Worm (Caenorhabditis elegans) whole organism, mixed stage, embryonic: ENCODE results near the gene crb-3.

Experiments used
- M03D4.4 ChIP-seq: sonication (generic microtip); optimal IDR thresholded peaks from 2 replicates; lab custom pipeline; 2017; ENCODE audit warnings: mild to moderate bottlenecking, missing genetic modification characterization, missing compliant biosample characterization
- bed-3 ChIP-seq: fragments of 200-800 bp; sonication (Bioruptor generic); optimal IDR thresholded peaks from 3 replicates; lab custom pipeline; 2018; ENCODE audit warnings: mild to moderate bottlenecking, missing genetic modification characterization, moderate library complexity, missing compliant biosample characterization
- blmp-1 ChIP-seq: fragments of 150-350 bp; optimal IDR thresholded peaks from 2 replicates; lab custom pipeline; 2014; ENCODE audit warnings: missing biosample characterization, missing genetic modification characterization
- ceh-39 ChIP-seq: fragments of 150-350 bp; optimal IDR thresholded peaks from 2 replicates; lab custom pipeline; 2014; ENCODE audit warnings: missing biosample characterization, missing genetic modification characterization
- ceh-43 ChIP-seq: fragments of 200-800 bp; sonication (Bioruptor generic); optimal IDR thresholded peaks from 2 replicates; lab custom pipeline; 2018; ENCODE audit warnings: mild to moderate bottlenecking, missing genetic modification characterization, moderate library complexity, missing compliant biosample characterization
- ceh-83 ChIP-seq: fragments of 200-800 bp; sonication (Bioruptor generic); optimal IDR thresholded peaks from 2 replicates; lab custom pipeline; 2018; ENCODE audit warnings: mild to moderate bottlenecking, missing genetic modification characterization, missing compliant biosample characterization
- ces-1 ChIP-seq: fragments of 150-350 bp; optimal IDR thresholded peaks from 2 replicates; lab custom pipeline; 2014; ENCODE audit warnings: missing biosample characterization, missing genetic modification reagents, missing genetic modification characterization
- cnd-1 ChIP-seq: fragments of 200-800 bp; sonication (Bioruptor generic); optimal IDR thresholded peaks from 2 replicates; lab custom pipeline; 2018; ENCODE audit warnings: mild to moderate bottlenecking, missing genetic modification characterization, missing compliant biosample characterization
- drap-1 ChIP-seq: fragments of 200-800 bp; sonication (Bioruptor generic); optimal IDR thresholded peaks from 3 replicates; lab custom pipeline; 2018; ENCODE audit warnings: mild to moderate bottlenecking, missing genetic modification characterization, missing compliant biosample characterization
- elt-1 ChIP-seq: sonication (generic microtip); optimal IDR thresholded peaks from 2 replicates; lab custom pipeline; 2017; ENCODE audit warnings: missing genetic modification characterization, mild to moderate bottlenecking, missing compliant biosample characterization, antibody characterized with exemption, moderate library complexity, borderline replicate concordance; ENCODE audit not compliant: insufficient read depth
- elt-3 ChIP-seq: fragments of 150-350 bp; optimal IDR thresholded peaks from 2 replicates; lab custom pipeline; 2014; ENCODE audit warnings: missing biosample characterization, missing genetic modification characterization
- flh-1 ChIP-seq: fragments of 200-800 bp; sonication (Bioruptor generic); optimal IDR thresholded peaks from 2 replicates; lab custom pipeline; 2018; ENCODE audit warnings: mild to moderate bottlenecking, missing genetic modification characterization, moderate library complexity, missing compliant biosample characterization
- ham-2 ChIP-seq: fragments of 200-800 bp; sonication (Bioruptor generic); optimal IDR thresholded peaks from 2 replicates; lab custom pipeline; 2018; ENCODE audit warnings: mild to moderate bottlenecking, missing genetic modification characterization, missing compliant biosample characterization
- lin-13 ChIP-seq: fragments of 150-350 bp; optimal IDR thresholded peaks from 2 replicates; lab custom pipeline; 2014; ENCODE audit warnings: missing biosample characterization, missing genetic modification characterization
- lin-32 ChIP-seq: fragments of 200-800 bp; sonication (Bioruptor generic); optimal IDR thresholded peaks from 2 replicates; lab custom pipeline; 2018; ENCODE audit warnings: mild to moderate bottlenecking, missing genetic modification characterization, missing compliant biosample characterization
- lsy-2 ChIP-seq: fragments of 150-350 bp; optimal IDR thresholded peaks from 2 replicates; lab custom pipeline; 2014; ENCODE audit warnings: missing biosample characterization, missing genetic modification characterization
- mab-5 ChIP-seq: fragments of 150-350 bp; optimal IDR thresholded peaks from 2 replicates; lab custom pipeline; 2014; ENCODE audit warnings: missing biosample characterization, missing genetic modification characterization
- mep-1 ChIP-seq: fragments of 150-350 bp; optimal IDR thresholded peaks from 2 replicates; lab custom pipeline; 2017; ENCODE audit warnings: missing biosample characterization, missing genetic modification reagents, missing genetic modification characterization, inconsistent platforms
- mls-2 ChIP-seq: sonication (generic microtip); optimal IDR thresholded peaks from 2 replicates; lab custom pipeline; 2016; ENCODE audit warnings: mild to moderate bottlenecking, missing genetic modification characterization, moderate library complexity, missing compliant biosample characterization
- nhr-2 ChIP-seq: fragments of 150-350 bp; optimal IDR thresholded peaks from 2 replicates; lab custom pipeline; 2014; ENCODE audit warnings: missing biosample characterization, missing genetic modification characterization
- nhr-28 ChIP-seq: fragments of 150-350 bp; optimal IDR thresholded peaks from 2 replicates; lab custom pipeline; 2014; ENCODE audit warnings: missing biosample characterization, missing genetic modification characterization
- nhr-76 ChIP-seq: sonication (generic microtip); optimal IDR thresholded peaks from 2 replicates; lab custom pipeline; 2017; ENCODE audit warnings: missing biosample characterization, missing genetic modification characterization
- pha-4 ChIP-seq: fragments of 150-350 bp; optimal IDR thresholded peaks from 2 replicates; lab custom pipeline; 2018; ENCODE audit warnings: missing biosample characterization, missing genetic modification reagents, missing genetic modification characterization
- sem-2 ChIP-seq: fragments of 200-800 bp; sonication (Bioruptor generic); optimal IDR thresholded peaks from 2 replicates; lab custom pipeline; 2018; ENCODE audit warnings: mild to moderate bottlenecking, missing genetic modification characterization, missing compliant biosample characterization
- sptf-1 ChIP-seq: sonication (generic microtip); optimal IDR thresholded peaks from 2 replicates; lab custom pipeline; 2017; ENCODE audit warnings: mild to moderate bottlenecking, missing genetic modification characterization, moderate library complexity, missing compliant biosample characterization
- tbx-8 ChIP-seq: fragments of 200-800 bp; sonication (Bioruptor generic); optimal IDR thresholded peaks from 2 replicates; lab custom pipeline; 2018; ENCODE audit warnings: mild to moderate bottlenecking, missing genetic modification characterization, moderate library complexity, missing compliant biosample characterization
- unc-120 ChIP-seq: sonication (generic microtip); optimal IDR thresholded peaks from 2 replicates; lab custom pipeline; 2017; ENCODE audit warnings: missing genetic modification characterization, missing compliant biosample characterization; ENCODE audit not compliant: poor library complexity, severe bottlenecking
- unc-39 ChIP-seq: fragments of 150-350 bp; optimal IDR thresholded peaks from 2 replicates; lab custom pipeline; 2014; ENCODE audit warnings: missing biosample characterization, missing genetic modification characterization
- unc-62 ChIP-seq: fragments of 150-350 bp; optimal IDR thresholded peaks from 2 replicates; lab custom pipeline; 2014; ENCODE audit warnings: missing biosample characterization, missing genetic modification reagents, missing genetic modification characterization
- zip-8 ChIP-seq: fragments of 150-350 bp; optimal IDR thresholded peaks from 2 replicates; lab custom pipeline; 2014; ENCODE audit warnings: missing biosample characterization, missing genetic modification characterization
- ztf-11 ChIP-seq: fragments of 150-350 bp; optimal IDR thresholded peaks from 2 replicates; lab custom pipeline; 2014; ENCODE audit warnings: missing biosample characterization, missing genetic modification characterization

crb-3 gene

ce11 chrX:9243257-9243656 lies 39.7 kb downstream of the crb-3 start, which contains the start of gene gpa-12:
Gene gpa-12 (plus strand): TSS chrX:9243557.
- no peak for TF ChIP-seq M03D4.4 (tag; lab: Kevin White, UChicago)
- TF ChIP-seq lsy-2 = no peak
- no peak for TF ChIP-seq flh-1 (GFP tag; lab: Kevin White, UChicago)
- TF ChIP-seq unc-120 = no peak
- no peak for TF ChIP-seq unc-62
- no peak for TF ChIP-seq tbx-8 (GFP tag; lab: Kevin White, UChicago)
- TF ChIP-seq bed-3 (GFP tag; lab: Kevin White, UChicago) = no peak
- TF ChIP-seq mab-5 (tag; lab: Kevin White, UChicago) = no peak
- TF ChIP-seq ceh-39 (tag; lab: Kevin White, UChicago) = no peak
- TF ChIP-seq pha-4 (tag; lab: Kevin White, UChicago) = no peak
- no peak for TF ChIP-seq blmp-1
- TF ChIP-seq, all 35 proteins: peak for 0

- TF ChIP-seq ceh-43 (GFP tag; lab: Kevin White, UChicago) (no peak), ces-1 (GFP tag; lab: Kevin White, UChicago) (no peak), flh-1 (GFP tag; lab: Kevin White, UChicago) (no peak), mab-5 (tag; lab: Kevin White, UChicago) (no peak)
- TF ChIP-seq, all 35 proteins: peak for 0
These were observed 43.1 kb downstream of the crb-3 start for ce11 chrX:9246625-9247024.

ce11 chrX:9248083-9248805 lies 44.7 kb downstream of the crb-3 start:
- no peak for TF ChIP-seq mep-1 (tag; lab: Kevin White, UChicago)
- TF ChIP-seq ceh-83 (GFP tag; lab: Kevin White, UChicago) = no peak
- TF ChIP-seq elt-1 (tag; lab: Kevin White, UChicago) = no peak

- TF ChIP-seq ceh-83 (GFP tag; lab: Kevin White, UChicago) (no peak), zip-8 (tag; lab: Kevin White, UChicago) (no peak), ham-2 (no peak), flh-1 (GFP tag; lab: Kevin White, UChicago) (no peak), nhr-2 (no peak), blmp-1 (no peak), mls-2 (tag; lab: Kevin White, UChicago) (no peak), lsy-2 (no peak), cnd-1 (tag; lab: Kevin White, UChicago) (no peak), unc-39 (tag; lab: Kevin White, UChicago) (no peak), ztf-11 (no peak), lin-32 (GFP tag; lab: Kevin White, UChicago) (no peak), lin-13 (no peak)
- TF ChIP-seq, all 35 proteins: peak for 0
These were observed 47.9 kb downstream of the crb-3 start, which contains the start of gene pes-8 for ce11 chrX:9251488-9251887. Gene pes-8 (plus strand): TSS chrX:9251788.

- TF ChIP-seq mls-2 (tag; lab: Kevin White, UChicago) = no peak
- TF ChIP-seq sem-2 (GFP tag; lab: Kevin White, UChicago) = no peak
- no peak for TF ChIP-seq nhr-28 (tag; lab: Kevin White, UChicago)
- no peak for TF ChIP-seq ces-1 (GFP tag; lab: Kevin White, UChicago)
- no peak for TF ChIP-seq drap-1 (GFP tag; lab: Kevin White, UChicago)
- no peak for TF ChIP-seq sptf-1
- TF ChIP-seq nhr-76 (tag; lab: Kevin White, UChicago) = no peak
- TF ChIP-seq pha-4 (tag; lab: Kevin White, UChicago) = no peak
These were observed 52.4 kb downstream of the crb-3 start for ce11 chrX:9255993-9256392.

ce11 chrX:9259552-9259951 lies 56.0 kb downstream of the crb-3 start, which contains the start of gene F18G5.1:
Gene F18G5.1 (plus strand): TSS chrX:9259852.
- TF ChIP-seq lsy-2 (no peak), elt-3 (tag; lab: Kevin White, UChicago) (no peak), nhr-2 (no peak), ceh-83 (GFP tag; lab: Kevin White, UChicago) (no peak), ceh-43 (GFP tag; lab: Kevin White, UChicago) (no peak), pha-4 (tag; lab: Kevin White, UChicago) (no peak), bed-3 (GFP tag; lab: Kevin White, UChicago) (no peak)
- TF ChIP-seq, all 35 proteins: peak for 0
